Fruit fly (Drosophila melanogaster) whole organism, embryonic: ENCODE data around the gene Gss1.
A peak's percentile ranks its signal among the peaks of the same experiment; 100 is the strongest.

Experiments used
- Aef1 ChIP-seq: fragments of 200-800 bp; sonication (Bioruptor generic); IDR thresholded peaks from 3 replicates; pipeline ENCODE4 v1.3.6; 2022; ENCODE audit warnings: missing biosample characterization, missing genetic modification characterization
- CG10565 ChIP-seq: fragments of 200-800 bp; sonication (Bioruptor generic); optimal IDR thresholded peaks from 3 replicates; lab custom pipeline; 2016; ENCODE audit warnings: missing biosample characterization, mild to moderate bottlenecking, missing genetic modification characterization
- CG10959 ChIP-seq: fragments of 200-800 bp; sonication (Bioruptor generic); IDR thresholded peaks from 2 replicates; pipeline ENCODE4 v1.3.6; 2022; ENCODE audit warnings: missing biosample characterization, missing genetic modification characterization
- CG11504 ChIP-seq: fragments of 200-800 bp; sonication (Bioruptor generic); optimal IDR thresholded peaks from 3 replicates; lab custom pipeline; 2019; ENCODE audit warnings: missing biosample characterization, mild to moderate bottlenecking, missing genetic modification characterization, moderate library complexity
- CG11723 ChIP-seq: fragments of 200-800 bp; sonication (Bioruptor generic); optimal IDR thresholded peaks from 2 replicates; lab custom pipeline; 2017; ENCODE audit warnings: missing biosample characterization, mild to moderate bottlenecking, missing genetic modification characterization
- CG12071 ChIP-seq: fragments of 200-800 bp; sonication (Bioruptor generic); optimal IDR thresholded peaks from 3 replicates; lab custom pipeline; 2018; ENCODE audit warnings: missing biosample characterization, mild to moderate bottlenecking, missing genetic modification characterization
- CG15696 ChIP-seq: fragments of 200-800 bp; sonication (Bioruptor generic); optimal IDR thresholded peaks from 2 replicates; lab custom pipeline; 2019; ENCODE audit warnings: missing biosample characterization, mild to moderate bottlenecking, missing genetic modification characterization, moderate library complexity
- CG1602 ChIP-seq: fragments of 200-800 bp; sonication (Bioruptor generic); optimal IDR thresholded peaks from 3 replicates; lab custom pipeline; 2016; ENCODE audit warnings: missing biosample characterization, missing genetic modification characterization
- CG16815 ChIP-seq: fragments of 200-800 bp; sonication (Bioruptor generic); optimal IDR thresholded peaks from 3 replicates; lab custom pipeline; 2017; ENCODE audit warnings: missing biosample characterization, mild to moderate bottlenecking, missing genetic modification characterization
- CG18619 ChIP-seq: fragments of 200-800 bp; sonication (Bioruptor generic); optimal IDR thresholded peaks from 3 replicates; lab custom pipeline; 2017; ENCODE audit warnings: missing biosample characterization, mild to moderate bottlenecking, missing genetic modification characterization
- CG2199 ChIP-seq: fragments of 200-800 bp; sonication (Bioruptor generic); IDR thresholded peaks from 3 replicates; pipeline ENCODE4 v1.3.6; 2022; ENCODE audit warnings: missing biosample characterization, missing genetic modification characterization
- CG3281 ChIP-seq: fragments of 200-800 bp; sonication (Bioruptor generic); optimal IDR thresholded peaks from 3 replicates; lab custom pipeline; 2017; ENCODE audit warnings: missing biosample characterization, mild to moderate bottlenecking, missing genetic modification characterization
- CG42726 ChIP-seq: fragments of 200-800 bp; sonication (Bioruptor generic); IDR thresholded peaks from 2 replicates; pipeline ENCODE4 v1.3.6; 2022; ENCODE audit warnings: missing biosample characterization, missing genetic modification characterization; ENCODE audit not compliant: partially characterized antibody
- CG5245 ChIP-seq: fragments of 200-800 bp; sonication (Bioruptor generic); optimal IDR thresholded peaks from 3 replicates; lab custom pipeline; 2016; ENCODE audit warnings: missing biosample characterization, missing genetic modification characterization
- CG6854 ChIP-seq: fragments of 200-800 bp; sonication (Bioruptor generic); optimal IDR thresholded peaks from 3 replicates; lab custom pipeline; 2017; ENCODE audit warnings: missing biosample characterization, mild to moderate bottlenecking, missing genetic modification characterization
- CG8281 ChIP-seq: fragments of 200-800 bp; sonication (Bioruptor generic); optimal IDR thresholded peaks from 2 replicates; lab custom pipeline; 2018; ENCODE audit warnings: missing biosample characterization, mild to moderate bottlenecking, missing genetic modification characterization, moderate library complexity
- CG8765 ChIP-seq: fragments of 200-800 bp; sonication (Bioruptor generic); IDR thresholded peaks from 2 replicates; pipeline ENCODE4 v1.3.6; 2022; ENCODE audit warnings: missing biosample characterization, missing genetic modification characterization
- CG8944 ChIP-seq: fragments of 200-800 bp; sonication (Bioruptor generic); optimal IDR thresholded peaks from 3 replicates; lab custom pipeline; 2016; ENCODE audit warnings: missing biosample characterization, missing genetic modification characterization
- CG9215 ChIP-seq: fragments of 200-800 bp; sonication (Bioruptor generic); IDR thresholded peaks from 2 replicates; pipeline ENCODE4 v1.3.6; 2022; ENCODE audit warnings: missing biosample characterization, missing genetic modification characterization
- CG9609 ChIP-seq: fragments of 200-800 bp; sonication (Bioruptor generic); optimal IDR thresholded peaks from 3 replicates; lab custom pipeline; 2016; ENCODE audit warnings: missing biosample characterization, missing genetic modification characterization
- CG9727 ChIP-seq: fragments of 200-800 bp; sonication (Bioruptor generic); optimal IDR thresholded peaks from 3 replicates; lab custom pipeline; 2017; ENCODE audit warnings: missing biosample characterization, mild to moderate bottlenecking, missing genetic modification characterization
- CG9876 ChIP-seq: fragments of 200-800 bp; sonication (Bioruptor generic); optimal IDR thresholded peaks from 2 replicates; lab custom pipeline; 2016; ENCODE audit warnings: missing biosample characterization, missing genetic modification characterization
- Chrac-16 ChIP-seq: fragments of 200-800 bp; sonication (Bioruptor generic); optimal IDR thresholded peaks from 3 replicates; lab custom pipeline; 2016; ENCODE audit warnings: missing biosample characterization, missing genetic modification characterization
- D ChIP-seq, 2 experiments: fragments of 200-800 bp in 1 of 2; fragments of >200 bp in 1 of 2; sonication (Bioruptor generic) in 1 of 2; optimal IDR thresholded peaks; 2 replicates in 1 of 2; 3 replicates in 1 of 2; lab custom pipeline; 2017; ENCODE audit warnings: mild to moderate bottlenecking in 1 of 2, missing biosample characterization in 1 of 2, missing genetic modification characterization in 1 of 2, missing genetic modification reagents in 1 of 2
- Doc3 ChIP-seq: fragments of 200-800 bp; sonication (Bioruptor generic); IDR thresholded peaks from 3 replicates; pipeline ENCODE4 v1.3.6; 2022; ENCODE audit warnings: missing biosample characterization, missing genetic modification characterization; ENCODE audit not compliant: partially characterized antibody
- Ets65A ChIP-seq: fragments of 200-800 bp; sonication (Bioruptor generic); peaks from one replicate; lab custom pipeline; 2016; ENCODE audit warnings: missing biosample characterization, missing genetic modification characterization
- Fer1 ChIP-seq: fragments of 200-800 bp; sonication (Bioruptor generic); optimal IDR thresholded peaks from 2 replicates; lab custom pipeline; 2017; ENCODE audit warnings: missing biosample characterization, mild to moderate bottlenecking, missing genetic modification characterization
- Fer2 ChIP-seq: fragments of 200-800 bp; sonication (Bioruptor generic); optimal IDR thresholded peaks from 2 replicates; lab custom pipeline; 2018; ENCODE audit warnings: missing biosample characterization, mild to moderate bottlenecking, missing genetic modification characterization, moderate library complexity
- Hr3 ChIP-seq: fragments of 200-800 bp; sonication (Bioruptor generic); optimal IDR thresholded peaks from 3 replicates; lab custom pipeline; 2016; ENCODE audit warnings: missing biosample characterization, missing genetic modification characterization
- Lhr ChIP-seq: fragments of 200-800 bp; sonication (Bioruptor generic); optimal IDR thresholded peaks from 3 replicates; lab custom pipeline; 2017; ENCODE audit warnings: mild to moderate bottlenecking, missing biosample characterization, missing genetic modification reagents, missing genetic modification characterization
- Lpt ChIP-seq: fragments of >200 bp; optimal IDR thresholded peaks from 2 replicates; lab custom pipeline; 2018; ENCODE audit warnings: missing biosample characterization, missing genetic modification characterization
- NFAT ChIP-seq: fragments of 200-800 bp; sonication (Bioruptor generic); IDR thresholded peaks from 2 replicates; pipeline ENCODE4 v1.3.6; 2022; ENCODE audit warnings: missing biosample characterization, missing genetic modification characterization
- Neu2 ChIP-seq: fragments of 200-800 bp; sonication (Bioruptor generic); optimal IDR thresholded peaks from 3 replicates; lab custom pipeline; 2016; ENCODE audit warnings: missing biosample characterization, missing genetic modification characterization, borderline replicate concordance
- Nf-YC ChIP-seq: fragments of 200-800 bp; optimal IDR thresholded peaks from 3 replicates; lab custom pipeline; 2019; ENCODE audit warnings: missing biosample characterization, mild to moderate bottlenecking, missing genetic modification characterization, moderate library complexity
- Oaz ChIP-seq: fragments of 200-800 bp; sonication (Bioruptor generic); IDR thresholded peaks from 2 replicates; pipeline ENCODE4 v1.3.6; 2022; ENCODE audit warnings: missing biosample characterization, missing genetic modification characterization
- Sry-β ChIP-seq: fragments of 200-800 bp; sonication (Bioruptor generic); optimal IDR thresholded peaks from 2 replicates; lab custom pipeline; 2018; ENCODE audit warnings: missing biosample characterization, mild to moderate bottlenecking, missing genetic modification characterization, moderate library complexity
- Ssrp ChIP-seq: fragments of 200-800 bp; sonication (Bioruptor generic); optimal IDR thresholded peaks from 2 replicates; lab custom pipeline; 2018; ENCODE audit warnings: missing biosample characterization, mild to moderate bottlenecking, missing genetic modification characterization, moderate library complexity
- amos ChIP-seq: fragments of 200-800 bp; sonication (Bioruptor generic); IDR thresholded peaks from 2 replicates; pipeline ENCODE4 v1.3.6; 2022; ENCODE audit warnings: missing biosample characterization, missing genetic modification characterization; ENCODE audit not compliant: partially characterized antibody
- bbx ChIP-seq: fragments of 200-800 bp; sonication (Bioruptor generic); IDR thresholded peaks from 2 replicates; pipeline ENCODE4 v1.3.6; 2022; ENCODE audit warnings: missing biosample characterization, missing genetic modification characterization; ENCODE audit not compliant: partially characterized antibody
- cad ChIP-seq: fragments of >200 bp; optimal IDR thresholded peaks from 2 replicates; lab custom pipeline; 2017; ENCODE audit warnings: missing biosample characterization, missing genetic modification characterization
- crp ChIP-seq, 2 experiments: fragments of 200-800 bp; sonication (Bioruptor generic); optimal IDR thresholded peaks; 2 replicates in 1 of 2; 3 replicates in 1 of 2; lab custom pipeline; 2017; ENCODE audit warnings: missing biosample characterization in 2 of 2, missing genetic modification characterization in 2 of 2, mild to moderate bottlenecking in 1 of 2, moderate library complexity in 1 of 2
- dati ChIP-seq: fragments of 200-800 bp; sonication (Bioruptor generic); IDR thresholded peaks from 2 replicates; pipeline ENCODE4 v1.3.6; 2022; ENCODE audit warnings: missing biosample characterization, missing genetic modification characterization
- h ChIP-seq: fragments of >200 bp; optimal IDR thresholded peaks from 2 replicates; lab custom pipeline; 2017
- jumu ChIP-seq: fragments of 200-800 bp; sonication (Bioruptor generic); optimal IDR thresholded peaks from 3 replicates; lab custom pipeline; 2016; ENCODE audit warnings: missing biosample characterization, missing genetic modification characterization
- nau ChIP-seq: fragments of 200-800 bp; sonication (Bioruptor generic); optimal IDR thresholded peaks from 3 replicates; lab custom pipeline; 2017; ENCODE audit warnings: missing biosample characterization, mild to moderate bottlenecking, missing genetic modification characterization, missing genetic modification reagents
- pb ChIP-seq: fragments of 200-800 bp; sonication (Bioruptor generic); optimal IDR thresholded peaks from 3 replicates; lab custom pipeline; 2016; ENCODE audit warnings: missing biosample characterization, missing genetic modification characterization
- pita ChIP-seq: fragments of 200-800 bp; sonication (Bioruptor generic); optimal IDR thresholded peaks from 2 replicates; lab custom pipeline; 2017; ENCODE audit warnings: missing biosample characterization, mild to moderate bottlenecking, missing genetic modification characterization
- ranshi ChIP-seq: fragments of 200-800 bp; sonication (Bioruptor generic); IDR thresholded peaks from 2 replicates; pipeline ENCODE4 v1.3.6; 2022; ENCODE audit warnings: missing biosample characterization, missing genetic modification characterization
- z ChIP-seq: fragments of 200-800 bp; sonication (Bioruptor generic); IDR thresholded peaks from 3 replicates; pipeline ENCODE4 v1.3.6; 2022; ENCODE audit warnings: missing biosample characterization, missing genetic modification characterization

Gss1 gene

DNA sequence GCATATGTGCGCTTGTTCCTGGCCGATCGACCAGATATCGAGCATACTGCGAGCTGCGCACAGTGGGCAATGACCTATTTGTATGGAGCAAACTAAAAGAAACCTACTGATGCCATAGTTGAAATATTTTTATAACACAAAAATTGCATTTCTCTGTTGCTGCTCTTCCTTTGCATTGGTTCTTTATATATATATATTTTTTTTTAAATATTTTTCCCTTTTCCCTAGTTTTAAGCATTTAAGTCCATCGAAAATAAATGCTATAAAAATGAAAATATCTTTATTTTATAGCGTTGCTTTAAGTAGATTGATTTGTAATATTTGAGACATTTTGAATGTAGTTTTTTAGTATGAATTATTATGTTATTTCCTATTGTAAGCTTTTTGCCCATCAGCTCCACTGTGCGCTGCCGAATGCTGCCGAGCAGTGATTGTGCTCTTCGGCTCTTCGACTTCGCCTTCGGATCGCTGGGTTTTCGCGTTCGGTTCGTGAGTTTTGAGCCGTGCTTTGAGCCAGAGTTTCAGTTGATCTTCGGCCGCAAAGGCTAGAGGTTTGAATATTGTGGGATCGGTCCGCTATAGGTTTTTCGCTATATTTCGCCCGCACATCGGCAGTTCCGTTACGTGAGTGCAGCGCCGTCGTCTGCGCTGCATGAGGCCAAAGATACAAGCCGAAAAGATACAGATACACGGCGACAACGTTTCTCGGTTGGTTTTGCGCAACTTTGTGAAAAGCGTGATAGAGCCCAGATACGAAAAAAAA lies 21.8 kb downstream of the Gss1 start, which contains the start of gene CG6847 (continued):
- no peak for TF ChIP-seq CG8944
- no peak for TF ChIP-seq CG9609 (GFP tag; lab: Kevin White, UChicago)
- TF ChIP-seq Neu2: no peak
- no peak for TF ChIP-seq CG5245 (GFP tag; lab: Kevin White, UChicago)
- peak; percentile 39 for TF ChIP-seq CG11723 (GFP tag; lab: Kevin White, UChicago)
- TF ChIP-seq CG11504: peak; percentile 68
- TF ChIP-seq Ets65A (GFP tag; lab: Kevin White, UChicago): peak; percentile 90
- no peak for TF ChIP-seq nau (GFP tag; lab: Kevin White, UChicago)
- TF ChIP-seq CG16815 (GFP tag; lab: Kevin White, UChicago): peak; percentile 69
- peak; percentile 8 for TF ChIP-seq CG15696 (tag; lab: Kevin White, UChicago)
- TF ChIP-seq CG12071 (GFP tag; lab: Kevin White, UChicago): no peak
- TF ChIP-seq jumu (GFP tag; lab: Kevin White, UChicago): no peak
- TF ChIP-seq Doc3 (GFP tag; lab: Robert Waterston, UW): no peak
- peak; percentile 4; the same call in 1 of the 2 replicates for TF ChIP-seq NFAT
- TF ChIP-seq CG42726 (GFP tag; lab: Robert Waterston, UW): no peak
- peak in 1 of 2 experiments; percentile 10 for TF ChIP-seq crp (GFP tag; optimal IDR thresholded peaks at IDR 0.05; lab: Kevin White, UChicago)
- no peak for TF ChIP-seq CG10565 (GFP tag; lab: Kevin White, UChicago)
- peak; percentile 58 for TF ChIP-seq CG9727 (GFP tag; lab: Kevin White, UChicago)
- TF ChIP-seq Ssrp (tag; lab: Kevin White, UChicago): peak; percentile 83
- TF ChIP-seq D (optimal IDR thresholded peaks at IDR 0.05; lab: Kevin White, UChicago): no peak
- peak; percentile 54 for TF ChIP-seq D (GFP tag; optimal IDR thresholded peaks at IDR 0.05; lab: Kevin White, UChicago)
- peak; percentile 66; the same call in 1 of the 3 replicates for TF ChIP-seq z (GFP tag; lab: Robert Waterston, UW)
- TF ChIP-seq amos (GFP tag; lab: Robert Waterston, UW): peak; percentile 26; the same call in 1 of the 2 replicates
- no peak for TF ChIP-seq CG10959
- peak; percentile 15 for TF ChIP-seq Lhr (GFP tag; lab: Kevin White, UChicago)
- peak; percentile 9 for TF ChIP-seq Fer2 (tag; lab: Kevin White, UChicago)
- peak; percentile 31; the same call in 1 of the 2 replicates for TF ChIP-seq bbx (GFP tag; lab: Robert Waterston, UW)
- TF ChIP-seq Hr3: peak; percentile 60
- TF ChIP-seq CG6854 (GFP tag; lab: Kevin White, UChicago): no peak
- TF ChIP-seq dati (GFP tag; lab: Robert Waterston, UW): no peak
- peak; percentile 65 for TF ChIP-seq Chrac-16
- no peak for TF ChIP-seq CG9876 (GFP tag; lab: Kevin White, UChicago)
- TF ChIP-seq Lpt (GFP tag; lab: Kevin White, UChicago): no peak
- no peak; the same call in 1 of the 2 replicates for TF ChIP-seq Oaz (GFP tag; lab: Robert Waterston, UW)
- no peak for TF ChIP-seq Sry-β (GFP tag; lab: Kevin White, UChicago)
- no peak for TF ChIP-seq ranshi (GFP tag; lab: Robert Waterston, UW)
- no peak for TF ChIP-seq h (lab: Kevin White, UChicago)
- no peak for TF ChIP-seq CG2199 (GFP tag; lab: Robert Waterston, UW)
- no peak for TF ChIP-seq Aef1
- TF ChIP-seq CG9215 (GFP tag; lab: Robert Waterston, UW): peak; percentile 53
- TF ChIP-seq CG1602: peak; percentile 62
- TF ChIP-seq CG18619: peak; percentile 83
- peak; percentile 59 for TF ChIP-seq Nf-YC (tag; lab: Kevin White, UChicago)
- no peak for TF ChIP-seq pita (GFP tag; lab: Kevin White, UChicago)
- no peak for TF ChIP-seq cad (GFP tag; lab: Kevin White, UChicago)
- TF ChIP-seq CG8765 (GFP tag; lab: Robert Waterston, UW): no peak
- no peak for TF ChIP-seq pb (GFP tag; lab: Kevin White, UChicago)
- TF ChIP-seq CG3281 (GFP tag; lab: Kevin White, UChicago): peak; percentile 41
- no peak for TF ChIP-seq CG8281 (tag; lab: Kevin White, UChicago)
- TF ChIP-seq Fer1: peak; percentile 42
